Fruit fly (Drosophila melanogaster) whole organism, embryonic: ENCODE data around the gene nonA.

Experiments
- CG10565 ChIP-seq: fragments of 200-800 bp; sonication (Bioruptor generic); optimal IDR thresholded peaks from 3 replicates; lab custom pipeline; 2016; ENCODE audit warnings: missing biosample characterization, mild to moderate bottlenecking, missing genetic modification characterization
- CG11247 ChIP-seq: fragments of 200-800 bp; sonication (Bioruptor generic); IDR thresholded peaks from 2 replicates; pipeline ENCODE4 v1.3.6; 2022; ENCODE audit warnings: missing biosample characterization, missing genetic modification characterization
- CG12391 ChIP-seq: fragments of 200-800 bp; sonication (Bioruptor generic); optimal IDR thresholded peaks from 3 replicates; lab custom pipeline; 2018; ENCODE audit warnings: missing biosample characterization, mild to moderate bottlenecking, missing genetic modification characterization, moderate library complexity
- CG15601 ChIP-seq: fragments of 200-800 bp; sonication (Bioruptor generic); optimal IDR thresholded peaks from 3 replicates; lab custom pipeline; 2019; ENCODE audit warnings: missing biosample characterization, mild to moderate bottlenecking, missing genetic modification characterization, moderate library complexity
- CG16863 ChIP-seq: fragments of 200-800 bp; sonication (Bioruptor generic); optimal IDR thresholded peaks from 3 replicates; lab custom pipeline; 2016; ENCODE audit warnings: missing biosample characterization, missing genetic modification characterization
- CG17612 ChIP-seq: fragments of 200-800 bp; sonication (Bioruptor generic); IDR thresholded peaks from 2 replicates; pipeline ENCODE4 v1.3.6; 2022; ENCODE audit warnings: missing biosample characterization, missing genetic modification characterization
- CG17912 ChIP-seq: fragments of 200-800 bp; sonication (Bioruptor generic); optimal IDR thresholded peaks from 2 replicates; lab custom pipeline; 2018; ENCODE audit warnings: missing biosample characterization, mild to moderate bottlenecking, missing genetic modification characterization
- CG1832 ChIP-seq: fragments of 200-800 bp; sonication (Bioruptor generic); optimal IDR thresholded peaks from 2 replicates; lab custom pipeline; 2017; ENCODE audit warnings: missing biosample characterization, mild to moderate bottlenecking, missing genetic modification characterization, inconsistent platforms
- CG2116 ChIP-seq: fragments of 200-800 bp; sonication (Bioruptor generic); optimal IDR thresholded peaks from 3 replicates; lab custom pipeline; 2018; ENCODE audit warnings: missing biosample characterization, mild to moderate bottlenecking, missing genetic modification characterization
- CG2129 ChIP-seq: fragments of 200-800 bp; sonication (Bioruptor generic); IDR thresholded peaks from 2 replicates; pipeline ENCODE4 v1.3.6; 2022; ENCODE audit warnings: missing biosample characterization, missing genetic modification characterization; ENCODE audit not compliant: partially characterized antibody
- CG30403 ChIP-seq: fragments of 200-800 bp; sonication (Bioruptor generic); optimal IDR thresholded peaks from 3 replicates; lab custom pipeline; 2016; ENCODE audit warnings: missing biosample characterization, missing genetic modification characterization
- CG3065 ChIP-seq: fragments of 200-800 bp; sonication (Bioruptor generic); optimal IDR thresholded peaks from 2 replicates; lab custom pipeline; 2016; ENCODE audit warnings: missing biosample characterization, missing genetic modification characterization
- CG3163 ChIP-seq: fragments of 200-800 bp; sonication (Bioruptor generic); optimal IDR thresholded peaks from 3 replicates; lab custom pipeline; 2016; ENCODE audit warnings: missing biosample characterization, missing genetic modification characterization
- CG3847 ChIP-seq: fragments of 200-800 bp; sonication (Bioruptor generic); IDR thresholded peaks from 2 replicates; pipeline ENCODE4 v1.3.6; 2022; ENCODE audit warnings: missing biosample characterization, missing genetic modification characterization
- CG4617 ChIP-seq: fragments of 200-800 bp; sonication (Bioruptor generic); optimal IDR thresholded peaks from 3 replicates; lab custom pipeline; 2016; ENCODE audit warnings: missing biosample characterization, missing genetic modification characterization, borderline replicate concordance
- CG4730 ChIP-seq: fragments of 200-800 bp; sonication (Bioruptor generic); IDR thresholded peaks from 2 replicates; pipeline ENCODE4 v1.3.6; 2022; ENCODE audit warnings: missing biosample characterization, missing genetic modification characterization
- CG6272 ChIP-seq: fragments of 200-800 bp; sonication (Bioruptor generic); IDR thresholded peaks from 2 replicates; pipeline ENCODE4 v1.3.6; 2022; ENCODE audit warnings: missing biosample characterization, missing genetic modification characterization
- CG8290 ChIP-seq, 3 experiments: fragments of 200-800 bp; sonication (Bioruptor generic); optimal IDR thresholded peaks; 2 replicates each; lab custom pipeline; 2016 to 2019; ENCODE audit warnings: missing biosample characterization in 3 of 3, missing genetic modification characterization in 3 of 3, mild to moderate bottlenecking in 2 of 3, moderate library complexity in 1 of 3
- CG8924 ChIP-seq: fragments of 200-800 bp; optimal IDR thresholded peaks from 3 replicates; lab custom pipeline; 2019; ENCODE audit warnings: missing biosample characterization, mild to moderate bottlenecking, missing genetic modification characterization, moderate library complexity
- CHES-1-like ChIP-seq: fragments of 200-800 bp; sonication (Bioruptor generic); optimal IDR thresholded peaks from 2 replicates; lab custom pipeline; 2016; ENCODE audit warnings: missing biosample characterization, missing genetic modification characterization
- CoRest ChIP-seq: fragments of 200-800 bp; sonication (Bioruptor generic); optimal IDR thresholded peaks from 3 replicates; lab custom pipeline; 2018; ENCODE audit warnings: missing biosample characterization, mild to moderate bottlenecking, missing genetic modification characterization, moderate library complexity
- Dip3 ChIP-seq: fragments of 200-800 bp; sonication (Bioruptor generic); optimal IDR thresholded peaks from 3 replicates; lab custom pipeline; 2016; ENCODE audit warnings: missing biosample characterization, missing genetic modification characterization
- Dp ChIP-seq: fragments of 200-800 bp; sonication (Bioruptor generic); optimal IDR thresholded peaks from 2 replicates; lab custom pipeline; 2018; ENCODE audit warnings: missing biosample characterization, mild to moderate bottlenecking, missing genetic modification characterization, moderate library complexity
- E2f2 ChIP-seq: fragments of 200-800 bp; sonication (Bioruptor generic); IDR thresholded peaks from 2 replicates; pipeline ENCODE4 v1.3.6; 2022; ENCODE audit warnings: missing biosample characterization, missing genetic modification characterization
- Ets97D ChIP-seq: fragments of 200-800 bp; sonication (Bioruptor generic); optimal IDR thresholded peaks from 3 replicates; lab custom pipeline; 2016; ENCODE audit warnings: missing biosample characterization, missing genetic modification characterization
- HLH4C ChIP-seq: fragments of 200-800 bp; sonication (Bioruptor generic); IDR thresholded peaks from 3 replicates; pipeline ENCODE4 v1.3.6; 2022; ENCODE audit warnings: missing biosample characterization, missing genetic modification characterization; ENCODE audit not compliant: partially characterized antibody
- Hmr ChIP-seq: fragments of 200-800 bp; sonication (Bioruptor generic); optimal IDR thresholded peaks from 3 replicates; lab custom pipeline; 2017; ENCODE audit warnings: mild to moderate bottlenecking, missing biosample characterization, missing genetic modification reagents, missing genetic modification characterization
- MESR4 ChIP-seq: fragments of 200-800 bp; sonication (Bioruptor generic); optimal IDR thresholded peaks from 2 replicates; lab custom pipeline; 2018; ENCODE audit warnings: missing biosample characterization, mild to moderate bottlenecking, missing genetic modification characterization, moderate library complexity
- Stat92E ChIP-seq, 3 experiments: fragments of >200 bp in 2 of 3; fragments of 200-800 bp in 1 of 3; sonication (Bioruptor generic) in 1 of 3; optimal IDR thresholded peaks; 2 replicates each; lab custom pipeline; 2017 to 2019; ENCODE audit warnings: missing biosample characterization in 3 of 3, missing genetic modification characterization in 3 of 3, mild to moderate bottlenecking in 1 of 3, moderate library complexity in 1 of 3
- Xbp1 ChIP-seq: fragments of 200-800 bp; sonication (Bioruptor generic); optimal IDR thresholded peaks from 3 replicates; lab custom pipeline; 2016; ENCODE audit warnings: missing biosample characterization, mild to moderate bottlenecking, missing genetic modification characterization
- cad ChIP-seq: fragments of >200 bp; optimal IDR thresholded peaks from 2 replicates; lab custom pipeline; 2017; ENCODE audit warnings: missing biosample characterization, missing genetic modification characterization
- corto ChIP-seq: fragments of 200-800 bp; sonication (Bioruptor generic); optimal IDR thresholded peaks from 2 replicates; lab custom pipeline; 2016; ENCODE audit warnings: missing biosample characterization, mild to moderate bottlenecking, missing genetic modification characterization, moderate library complexity
- crol ChIP-seq: fragments of 200-800 bp; sonication (Bioruptor generic); IDR thresholded peaks from 2 replicates; pipeline ENCODE4 v1.3.6; 2022; ENCODE audit warnings: missing biosample characterization, missing genetic modification characterization
- cwo ChIP-seq: fragments of 200-800 bp; sonication (Bioruptor generic); optimal IDR thresholded peaks from 3 replicates; lab custom pipeline; 2017; ENCODE audit warnings: missing biosample characterization, missing genetic modification characterization, mild to moderate bottlenecking, moderate library complexity, missing genetic modification reagents
- dan ChIP-seq: fragments of 200-800 bp; sonication (Bioruptor generic); IDR thresholded peaks from 2 replicates; pipeline ENCODE4 v1.3.6; 2022; ENCODE audit warnings: missing biosample characterization, missing genetic modification characterization
- dimm ChIP-seq: fragments of 200-800 bp; sonication (Bioruptor generic); IDR thresholded peaks from 2 replicates; pipeline ENCODE4 v1.3.6; 2022; ENCODE audit warnings: missing biosample characterization, missing genetic modification characterization
- fd64A ChIP-seq: fragments of 200-800 bp; sonication (Bioruptor generic); optimal IDR thresholded peaks from 3 replicates; lab custom pipeline; 2018; ENCODE audit warnings: missing biosample characterization, mild to moderate bottlenecking, missing genetic modification characterization
- fru ChIP-seq: fragments of >200 bp; optimal IDR thresholded peaks from 2 replicates; lab custom pipeline; 2017
- gce ChIP-seq: fragments of 200-800 bp; sonication (Bioruptor generic); IDR thresholded peaks from 3 replicates; pipeline ENCODE4 v1.3.6; 2022; ENCODE audit warnings: missing biosample characterization, missing genetic modification characterization
- her ChIP-seq: fragments of 200-800 bp; sonication (Bioruptor generic); optimal IDR thresholded peaks from 2 replicates; lab custom pipeline; 2016; ENCODE audit warnings: missing biosample characterization, missing genetic modification characterization
- maf-S ChIP-seq: fragments of 200-800 bp; sonication (Bioruptor generic); optimal IDR thresholded peaks from 2 replicates; lab custom pipeline; 2016; ENCODE audit warnings: missing biosample characterization, missing genetic modification characterization
- mirr ChIP-seq: fragments of 200-800 bp; sonication (Bioruptor generic); optimal IDR thresholded peaks from 3 replicates; lab custom pipeline; 2018; ENCODE audit warnings: missing biosample characterization, mild to moderate bottlenecking, missing genetic modification characterization
- nerfin-1 ChIP-seq: fragments of 200-800 bp; sonication (Bioruptor generic); optimal IDR thresholded peaks from 3 replicates; lab custom pipeline; 2019; ENCODE audit warnings: missing biosample characterization, mild to moderate bottlenecking, missing genetic modification characterization, moderate library complexity
- ranshi ChIP-seq: fragments of 200-800 bp; sonication (Bioruptor generic); IDR thresholded peaks from 2 replicates; pipeline ENCODE4 v1.3.6; 2022; ENCODE audit warnings: missing biosample characterization, missing genetic modification characterization
- rib ChIP-seq: fragments of 200-800 bp; sonication (Bioruptor generic); IDR thresholded peaks from 2 replicates; pipeline ENCODE4 v1.3.6; 2022; ENCODE audit warnings: missing biosample characterization, missing genetic modification characterization
- seq ChIP-seq: fragments of 200-800 bp; sonication (Bioruptor generic); IDR thresholded peaks from 2 replicates; pipeline ENCODE4 v1.3.6; 2022; ENCODE audit warnings: missing biosample characterization, missing genetic modification characterization
- sr ChIP-seq: fragments of 200-800 bp; sonication (Bioruptor generic); IDR thresholded peaks from 3 replicates; pipeline ENCODE4 v1.3.6; 2022; ENCODE audit warnings: missing biosample characterization, missing genetic modification characterization
- tap ChIP-seq: fragments of 200-800 bp; optimal IDR thresholded peaks from 3 replicates; lab custom pipeline; 2019; ENCODE audit warnings: missing biosample characterization, mild to moderate bottlenecking, missing genetic modification characterization, moderate library complexity
- ttk ChIP-seq: fragments of 200-800 bp; sonication (Bioruptor generic); IDR thresholded peaks from 2 replicates; pipeline ENCODE4 v2.1.2; 2022; ENCODE audit warnings: missing biosample characterization, missing genetic modification characterization
- vnd ChIP-seq: fragments of 200-800 bp; sonication (Bioruptor generic); IDR thresholded peaks from 3 replicates; pipeline ENCODE4 v1.3.6; 2022; ENCODE audit warnings: missing biosample characterization, missing genetic modification characterization; ENCODE audit not compliant: partially characterized antibody

nonA gene

dm6 chrX:16403811-16404420, 42.5 kb downstream of the nonA start (continued):
- peak; percentile 80 for TF ChIP-seq Xbp1 (GFP tag; lab: Kevin White, UChicago)
- TF ChIP-seq CoRest (tag; lab: Kevin White, UChicago), result peak; percentile 77
- TF ChIP-seq crol, result no peak
- TF ChIP-seq fd64A (GFP tag; lab: Kevin White, UChicago), result no peak
- TF ChIP-seq Hmr (GFP tag; lab: Kevin White, UChicago), result peak; percentile 87
- TF ChIP-seq Stat92E (GFP tag; optimal IDR thresholded peaks at IDR 0.05; lab: Kevin White, UChicago), result no peak
- TF ChIP-seq tap (tag; lab: Kevin White, UChicago), result no peak
- TF ChIP-seq E2f2 (GFP tag; lab: Robert Waterston, UW), result peak; percentile 56
- TF ChIP-seq CG2129 (GFP tag; lab: Robert Waterston, UW), result no peak
- peak; percentile 46; the same call in 1 of the 3 replicates for TF ChIP-seq gce (GFP tag; lab: Robert Waterston, UW)
- peak; percentile 44 for TF ChIP-seq corto (GFP tag; lab: Kevin White, UChicago)
- TF ChIP-seq Ets97D (GFP tag; lab: Kevin White, UChicago), result peak; percentile 20
- peak; percentile 20 for TF ChIP-seq CG8290 (GFP tag; optimal IDR thresholded peaks at IDR 0.05; lab: Kevin White, UChicago)
- TF ChIP-seq CG8290 (tag; optimal IDR thresholded peaks at IDR 0.05; lab: Kevin White, UChicago), result no peak
- no peak for TF ChIP-seq cad (GFP tag; lab: Kevin White, UChicago)
- peak; percentile 45 for TF ChIP-seq maf-S (GFP tag; lab: Kevin White, UChicago)
- peak; percentile 79 for TF ChIP-seq cwo (GFP tag; lab: Kevin White, UChicago)
- no peak for TF ChIP-seq CG10565
- peak; percentile 68 for TF ChIP-seq ttk (GFP tag; lab: Robert Waterston, UW)
- peak; percentile 71 for TF ChIP-seq Dip3 (GFP tag; lab: Kevin White, UChicago)
- peak; percentile 62 for TF ChIP-seq CG3847 (GFP tag; lab: Robert Waterston, UW)
- TF ChIP-seq fru, result no peak
- peak; percentile 83 for TF ChIP-seq CG8924 (tag; lab: Kevin White, UChicago)
- peak; percentile 98 for TF ChIP-seq mirr (GFP tag; lab: Kevin White, UChicago)
- no peak for TF ChIP-seq CG3065 (GFP tag; lab: Kevin White, UChicago)
- peak; percentile 67 for TF ChIP-seq CG4730 (GFP tag; lab: Robert Waterston, UW)
- TF ChIP-seq nerfin-1 (tag; lab: Kevin White, UChicago), result peak; percentile 38
- TF ChIP-seq CG15601 (tag; lab: Kevin White, UChicago), result no peak
- TF ChIP-seq dan (GFP tag; lab: Robert Waterston, UW), result no peak
- peak; percentile 84 for TF ChIP-seq CG12391
- peak; percentile 78 for TF ChIP-seq seq
- peak; percentile 36 for TF ChIP-seq her (GFP tag; lab: Kevin White, UChicago)
- peak; percentile 34 for TF ChIP-seq CG2116
- TF ChIP-seq CG17612 (GFP tag; lab: Robert Waterston, UW), result no peak
- peak; percentile 38; the same call in 1 of the 3 replicates for TF ChIP-seq sr (GFP tag; lab: Robert Waterston, UW)
- TF ChIP-seq rib, result peak; percentile 71; the same call in 1 of the 2 replicates
- TF ChIP-seq ranshi (GFP tag; lab: Robert Waterston, UW), result peak; percentile 87
- no peak for TF ChIP-seq dimm (GFP tag; lab: Robert Waterston, UW)
- TF ChIP-seq HLH4C (GFP tag; lab: Robert Waterston, UW), result no peak
- TF ChIP-seq CG17912 (GFP tag; lab: Kevin White, UChicago), result no peak
- no peak for TF ChIP-seq CG4617 (GFP tag; lab: Kevin White, UChicago)
- no peak for TF ChIP-seq CG3163 (GFP tag; lab: Kevin White, UChicago)
- TF ChIP-seq CG16863 (GFP tag; lab: Kevin White, UChicago), result peak; percentile 28
- TF ChIP-seq CHES-1-like, result peak; percentile 18
- no peak for TF ChIP-seq vnd (GFP tag; lab: Robert Waterston, UW)
- peak; percentile 60; the same call in 1 of the 2 replicates for TF ChIP-seq CG6272 (GFP tag; lab: Robert Waterston, UW)
- no peak for TF ChIP-seq Dp (GFP tag; lab: Kevin White, UChicago)
- TF ChIP-seq MESR4, result no peak
- no peak for TF ChIP-seq CG1832 (GFP tag; lab: Kevin White, UChicago)
- TF ChIP-seq CG11247 (GFP tag; lab: Robert Waterston, UW), result peak; percentile 63
- TF ChIP-seq CG30403 (GFP tag; lab: Kevin White, UChicago), result peak; percentile 78
